Worm (Caenorhabditis elegans): ENCODE results near the gene R10H10.4.

The R10H10.4 gene

ce11 chrIV:10388263-10388662 lies 6.5 kb downstream of the R10H10.4 start, which contains the start of gene R10H10.3:
Gene R10H10.3 (plus strand): TSS chrIV:10388505.
- TF ChIP-seq B0310.2 (tag; optimal IDR thresholded peaks at IDR 0.05), result no peak
- TF ChIP-seq ets-7 (tag; optimal IDR thresholded peaks at IDR 0.05), result no peak
- TF ChIP-seq tra-4 (tag; optimal IDR thresholded peaks at IDR 0.05), result no peak
- TF ChIP-seq hnd-1 (tag; optimal IDR thresholded peaks at IDR 0.05), result no peak
- TF ChIP-seq F13C5.2 (tag; optimal IDR thresholded peaks at IDR 0.05), result no peak
- TF ChIP-seq ceh-36 (tag; optimal IDR thresholded peaks at IDR 0.05), result no peak

DNA sequence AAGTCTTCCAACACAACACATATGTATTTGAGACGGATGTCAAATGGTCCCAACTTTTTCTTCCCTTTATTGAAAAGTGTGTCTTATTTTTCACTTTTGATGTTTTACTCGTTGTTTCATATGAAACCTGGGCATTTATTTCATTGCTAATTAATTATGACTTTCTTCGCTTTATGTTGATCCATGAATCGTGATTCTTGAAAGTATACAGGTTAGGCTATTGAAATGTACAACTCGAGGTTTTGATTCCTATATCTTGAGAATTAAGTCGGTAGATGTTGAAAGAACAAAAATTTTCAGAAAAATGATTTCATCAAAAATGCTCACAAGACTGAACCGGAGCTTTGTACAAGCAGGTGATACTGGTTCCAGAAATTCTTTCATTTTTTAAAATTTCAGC lies 7.6 kb downstream of the R10H10.4 start, which contains the start of gene nfu-1:
nfu-1 (plus strand) TSS at position 301 of the 400 bp plus-strand sequence.
- no peak for TF ChIP-seq ceh-36 (tag; optimal IDR thresholded peaks at IDR 0.05)
- TF ChIP-seq tbx-37 (GFP tag; conservative IDR thresholded peaks at IDR 0.05), result no peak
- TF ChIP-seq aly-1 (tag; optimal IDR thresholded peaks at IDR 0.05), result no peak
- TF ChIP-seq scrt-1 (GFP tag; IDR thresholded peaks at IDR 0.05), result no peak
- no peak for TF ChIP-seq sea-1 (GFP tag; conservative IDR thresholded peaks at IDR 0.05)
- no peak for TF ChIP-seq ama-1 (optimal IDR thresholded peaks at IDR 0.05)
- no peak for TF ChIP-seq B0310.2 (tag; optimal IDR thresholded peaks at IDR 0.05)
- no peak for TF ChIP-seq flt-1 (GFP tag; IDR thresholded peaks at IDR 0.05)
- no peak for TF ChIP-seq ets-7 (tag; optimal IDR thresholded peaks at IDR 0.05)
- no peak for TF ChIP-seq hmg-4 (GFP tag; optimal IDR thresholded peaks at IDR 0.05)
- no peak for TF ChIP-seq tbx-11 (GFP tag; IDR thresholded peaks at IDR 0.05)
- no peak for TF ChIP-seq tra-4 (tag; optimal IDR thresholded peaks at IDR 0.05)
- TF ChIP-seq ceh-13 (GFP tag; optimal IDR thresholded peaks at IDR 0.05), result no peak
- no peak for TF ChIP-seq hmbx-1 (tag; optimal IDR thresholded peaks at IDR 0.05)
- TF ChIP-seq F13C5.2 (tag; optimal IDR thresholded peaks at IDR 0.05), result no peak
- TF ChIP-seq hnd-1 (tag; optimal IDR thresholded peaks at IDR 0.05), result no peak
- TF ChIP-seq pes-1 (GFP tag; IDR thresholded peaks at IDR 0.05), result no peak

ce11 chrIV:10382894-10383293 lies 11.9 kb downstream of the R10H10.4 start:
- TF ChIP-seq ama-1 (optimal IDR thresholded peaks at IDR 0.05) (no peak), scrt-1 (GFP tag; IDR thresholded peaks at IDR 0.05) (no peak), hnd-1 (tag; optimal IDR thresholded peaks at IDR 0.05) (no peak), tbx-37 (GFP tag; conservative IDR thresholded peaks at IDR 0.05) (no peak), hmg-4 (GFP tag; optimal IDR thresholded peaks at IDR 0.05) (no peak), tra-4 (tag; optimal IDR thresholded peaks at IDR 0.05) (no peak), sea-1 (GFP tag; conservative IDR thresholded peaks at IDR 0.05) (no peak)

DNA sequence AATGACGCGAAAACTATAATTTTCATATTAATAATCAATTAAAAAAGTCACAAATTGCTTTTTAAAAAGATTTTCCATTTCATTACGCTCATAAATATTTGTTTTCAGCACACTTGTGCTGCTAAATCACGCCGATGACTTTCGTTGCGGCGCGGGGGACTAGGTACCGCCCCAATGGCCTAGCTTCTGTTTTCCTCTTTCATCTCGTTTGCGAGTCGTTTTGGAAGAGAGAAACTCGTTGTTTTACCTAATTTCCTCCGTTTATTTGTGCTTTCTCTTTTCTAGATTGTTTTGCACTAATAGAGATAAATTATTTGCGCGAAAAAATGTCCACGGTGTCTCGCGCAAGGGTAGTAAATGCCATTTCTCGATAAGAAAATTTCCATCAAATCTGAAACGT lies 13.7 kb downstream of the R10H10.4 start:
- TF ChIP-seq flt-1 (GFP tag; IDR thresholded peaks at IDR 0.05) (no peak), aly-1 (tag; optimal IDR thresholded peaks at IDR 0.05) (no peak), tbx-11 (GFP tag; IDR thresholded peaks at IDR 0.05) (no peak), ceh-13 (GFP tag; optimal IDR thresholded peaks at IDR 0.05) (no peak), ceh-36 (tag; optimal IDR thresholded peaks at IDR 0.05) (no peak), ets-7 (tag; optimal IDR thresholded peaks at IDR 0.05) (no peak), hmg-4 (GFP tag; optimal IDR thresholded peaks at IDR 0.05) (no peak), B0310.2 (tag; optimal IDR thresholded peaks at IDR 0.05) (no peak), scrt-1 (GFP tag; IDR thresholded peaks at IDR 0.05) (no peak), F13C5.2 (tag; optimal IDR thresholded peaks at IDR 0.05) (no peak), ama-1 (optimal IDR thresholded peaks at IDR 0.05) (no peak), sea-1 (GFP tag; conservative IDR thresholded peaks at IDR 0.05) (no peak), tra-4 (tag; optimal IDR thresholded peaks at IDR 0.05) (no peak), hmbx-1 (tag; optimal IDR thresholded peaks at IDR 0.05) (no peak), pes-1 (GFP tag; IDR thresholded peaks at IDR 0.05) (no peak), hnd-1 (tag; optimal IDR thresholded peaks at IDR 0.05) (no peak), tbx-37 (GFP tag; conservative IDR thresholded peaks at IDR 0.05) (no peak)

- TF ChIP-seq F13C5.2 (tag; optimal IDR thresholded peaks at IDR 0.05) (peak; percentile 4), hmg-4 (GFP tag; optimal IDR thresholded peaks at IDR 0.05) (peak; percentile 37), ama-1 (optimal IDR thresholded peaks at IDR 0.05) (no peak)
Observed at ce11 chrIV:10380626-10381025, 14.1 kb downstream of the R10H10.4 start.

DNA sequence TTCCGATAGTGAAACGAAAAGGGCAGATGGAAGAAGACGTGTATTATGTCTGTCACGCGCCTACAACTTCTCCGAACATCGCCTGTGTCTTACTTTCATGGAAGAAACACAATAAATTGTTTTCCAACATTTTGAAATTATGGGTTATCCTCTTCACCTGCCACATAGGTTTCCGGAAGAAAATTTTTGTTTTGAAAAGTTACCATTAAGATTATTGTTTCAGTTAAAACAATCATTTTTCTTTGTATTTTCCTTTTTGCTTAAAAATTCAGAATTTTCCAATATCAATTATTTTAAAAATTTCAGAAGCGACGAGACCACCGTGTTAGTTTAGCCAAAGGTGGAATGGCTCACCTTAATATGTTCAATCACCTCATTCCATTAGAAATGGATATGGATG lies 20.2 kb downstream of the R10H10.4 start, which contains the start of gene mask-1:
mask-1 (plus strand) TSS at position 301 of the 400 bp plus-strand sequence.
- no peak for TF ChIP-seq tbx-11 (GFP tag; IDR thresholded peaks at IDR 0.05)

DNA sequence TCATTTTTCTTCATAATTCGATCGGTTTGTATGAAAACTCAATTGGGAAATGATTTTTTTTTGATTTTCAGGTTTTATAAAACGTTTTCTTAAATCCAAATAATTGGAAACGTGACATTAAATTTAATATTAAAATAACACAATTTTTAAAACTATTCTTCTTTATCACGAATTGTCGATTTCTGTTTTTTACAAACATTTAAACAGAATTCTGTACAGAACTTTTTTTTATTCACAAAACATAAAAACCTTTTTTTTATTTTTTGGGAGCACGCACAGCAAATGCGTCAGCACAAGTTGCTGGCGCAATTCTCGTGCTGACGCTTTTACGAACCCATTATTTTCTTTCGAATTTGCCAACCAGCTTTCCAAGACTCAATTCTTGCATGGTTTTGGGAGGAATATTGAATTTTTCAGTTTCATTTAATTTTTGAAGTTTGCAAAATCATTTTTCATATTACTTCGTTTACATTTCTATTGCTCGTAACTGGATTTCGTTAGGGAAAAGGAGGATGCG lies 20.9 kb downstream of the R10H10.4 start, which contains the start of gene mpz-5:
mpz-5 (minus strand) TSS at position 51 of the 517 bp plus-strand sequence.
- TF ChIP-seq hmg-4 (GFP tag; optimal IDR thresholded peaks at IDR 0.05) (peak; percentile 26), ets-7 (tag; optimal IDR thresholded peaks at IDR 0.05) (no peak), aly-1 (tag; optimal IDR thresholded peaks at IDR 0.05) (no peak), F13C5.2 (tag; optimal IDR thresholded peaks at IDR 0.05) (peak; percentile 65), hmbx-1 (tag; optimal IDR thresholded peaks at IDR 0.05) (no peak), ceh-36 (tag; optimal IDR thresholded peaks at IDR 0.05) (peak; percentile 13)

ce11 chrIV:10368326-10368725 lies 26.4 kb downstream of the R10H10.4 start, which contains the start of gene iars-1:
Gene iars-1 (plus strand): TSS chrIV:10368601.
- TF ChIP-seq hmg-4 (GFP tag; optimal IDR thresholded peaks at IDR 0.05), result no peak
- TF ChIP-seq flt-1 (GFP tag; IDR thresholded peaks at IDR 0.05), result no peak
- no peak for TF ChIP-seq ets-7 (tag; optimal IDR thresholded peaks at IDR 0.05)
- no peak for TF ChIP-seq tra-4 (tag; optimal IDR thresholded peaks at IDR 0.05)
- TF ChIP-seq aly-1 (tag; optimal IDR thresholded peaks at IDR 0.05), result no peak
- TF ChIP-seq B0310.2 (tag; optimal IDR thresholded peaks at IDR 0.05), result no peak

Data from whole organism, early embryonic.